Worm (Caenorhabditis elegans): Measurements from ENCODE around the gene ndub-8.

ce11 chrII:13919100-13919499 is 46.4 kb downstream of the ndub-8 start:
- TF ChIP-seq dmd-8 (GFP tag; IDR thresholded peaks at IDR 0.05) (no peak), ztf-11 (tag; optimal IDR thresholded peaks at IDR 0.05) (no peak), mdl-1 (tag; optimal IDR thresholded peaks at IDR 0.05) (no peak), nhr-28 (tag; optimal IDR thresholded peaks at IDR 0.05) (no peak), fkh-10 (GFP tag; optimal IDR thresholded peaks at IDR 0.05) (no peak), D1046.2 (GFP tag; IDR thresholded peaks at IDR 0.05) (no peak), lin-15B (tag; optimal IDR thresholded peaks at IDR 0.05) (no peak), Y5F2A.4 (GFP tag; optimal IDR thresholded peaks at IDR 0.05) (no peak), lin-39 (tag; optimal IDR thresholded peaks at IDR 0.05) (no peak), madf-9 (GFP tag; conservative IDR thresholded peaks at IDR 0.05) (no peak)

Data from whole organism, L4 larva.